Worm (Caenorhabditis elegans): ENCODE data around the gene F43H9.3.

DNA sequence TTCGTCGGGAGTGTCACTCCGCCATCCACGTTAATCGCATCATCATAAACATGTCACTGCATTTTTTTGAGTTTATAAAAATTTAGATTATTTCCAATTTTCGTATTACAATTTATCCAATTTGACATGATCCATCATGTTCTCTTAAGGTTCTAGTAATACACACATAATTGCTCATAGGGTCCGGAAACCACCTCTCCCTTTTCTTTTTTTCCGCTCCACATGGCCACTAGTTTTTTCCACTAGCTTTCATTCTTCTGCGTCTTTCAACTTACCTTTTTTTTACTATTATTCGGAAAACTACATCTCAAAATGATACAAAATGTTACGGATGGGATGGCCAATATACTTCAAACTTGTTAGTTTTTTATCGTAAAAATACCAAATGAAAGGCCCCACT, 38.9 kb downstream of the F43H9.3 start, which contains the start of gene Y97E10AL.1:
- TF ChIP-seq F44E2.7 (GFP tag; IDR thresholded peaks at IDR 0.05) (no peak), hmg-1.1 (GFP tag; IDR thresholded peaks at IDR 0.05) (no peak), mxl-3 (GFP tag; optimal IDR thresholded peaks at IDR 0.05) (no peak), jun-1 (tag; optimal IDR thresholded peaks at IDR 0.05) (no peak), nhr-25 (tag; optimal IDR thresholded peaks at IDR 0.05; ENCODE audit: borderline replicate concordance, insufficient read depth) (no peak), dpl-1 (GFP tag; optimal IDR thresholded peaks at IDR 0.05) (no peak), nhr-76 (tag; optimal IDR thresholded peaks at IDR 0.05) (no peak), fos-1 (tag; optimal IDR thresholded peaks at IDR 0.05) (no peak)

Data from whole organism, L4 larva.